Fruit fly (Drosophila melanogaster): ENCODE data around the gene Nepl19.

Gene Nepl19

DNA sequence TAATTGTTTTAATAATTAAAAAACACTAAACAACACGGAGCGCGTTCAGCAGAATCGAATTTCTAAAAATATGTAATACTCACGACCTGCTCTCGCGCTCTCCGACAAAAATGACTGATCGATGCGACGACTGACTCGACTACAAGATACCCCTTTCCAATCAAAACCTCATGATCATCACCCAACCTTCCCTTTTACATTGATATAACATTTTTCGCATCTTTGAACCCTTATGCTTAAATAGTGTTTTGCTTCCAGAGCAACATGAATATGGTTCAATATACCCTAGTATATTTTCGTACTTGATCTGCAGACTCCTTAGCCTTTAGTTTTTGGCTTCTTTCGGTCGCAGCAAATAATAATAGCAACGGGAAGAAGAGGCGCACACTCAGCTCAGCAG is 31.8 kb upstream of the Nepl19 start (continued):
- TF ChIP-seq dm (GFP tag; optimal IDR thresholded peaks at IDR 0.05) (peak; percentile 65), YL-1 (GFP tag; optimal IDR thresholded peaks at IDR 0.05) (no peak), Atf6 (GFP tag; IDR thresholded peaks at IDR 0.05) (peak; percentile 82), da (GFP tag; optimal IDR thresholded peaks at IDR 0.05) (no peak), CG6689 (GFP tag; IDR thresholded peaks at IDR 0.05) (peak; percentile 77), CG32767 (GFP tag; IDR thresholded peaks at IDR 0.05) (peak; percentile 76), zfh1 (GFP tag; IDR thresholded peaks at IDR 0.05) (peak; percentile 89), Hr39 (optimal IDR thresholded peaks at IDR 0.05) (no peak), trh (GFP tag; optimal IDR thresholded peaks at IDR 0.05) (peak; percentile 15), bcd (GFP tag; optimal IDR thresholded peaks at IDR 0.05) (peak; percentile 71), Spps (tag; optimal IDR thresholded peaks at IDR 0.05) (no peak), Blimp-1 (GFP tag; optimal IDR thresholded peaks at IDR 0.05) (peak; percentile 62), TFAM (GFP tag; optimal IDR thresholded peaks at IDR 0.05) (no peak), lmd (GFP tag; IDR thresholded peaks at IDR 0.05) (peak; percentile 87), exex (tag; optimal IDR thresholded peaks at IDR 0.05) (no peak), CG11093 (GFP tag; IDR thresholded peaks at IDR 0.05) (peak; percentile 70; the same call in 1 of the 3 replicates), aop (GFP tag; IDR thresholded peaks at IDR 0.05) (no peak), fd3F (GFP tag; optimal IDR thresholded peaks at IDR 0.05) (peak; percentile 49), HLHmδ (GFP tag; optimal IDR thresholded peaks at IDR 0.05) (no peak), zfh2 (GFP tag; optimal IDR thresholded peaks at IDR 0.05) (peak; percentile 71), CoRest (tag; optimal IDR thresholded peaks at IDR 0.05) (peak; percentile 78), CHES-1-like (GFP tag; optimal IDR thresholded peaks at IDR 0.05) (peak; percentile 55), CG11085 (GFP tag; IDR thresholded peaks at IDR 0.05) (peak; percentile 24; the same call in 1 of the 2 replicates), CG8290 (GFP tag; optimal IDR thresholded peaks at IDR 0.05) (no peak), CG8290 (tag; optimal IDR thresholded peaks at IDR 0.05) (peak in 1 of 2 experiments; percentile 91), Dll (GFP tag; IDR thresholded peaks at IDR 0.05; ENCODE audit: partially characterized antibody) (no peak), gce (GFP tag; IDR thresholded peaks at IDR 0.05) (no peak), Doc2 (GFP tag; IDR thresholded peaks at IDR 0.05) (no peak), CG3065 (GFP tag; optimal IDR thresholded peaks at IDR 0.05) (peak; percentile 41), CG3995 (GFP tag; optimal IDR thresholded peaks at IDR 0.05) (no peak), ci (GFP tag; IDR thresholded peaks at IDR 0.05) (peak; percentile 88), nau (GFP tag; optimal IDR thresholded peaks at IDR 0.05) (peak; percentile 38), Ada2b (GFP tag; IDR thresholded peaks at IDR 0.05) (peak; percentile 75; the same call in 1 of the 2 replicates), CG15601 (tag; optimal IDR thresholded peaks at IDR 0.05) (no peak), CG14965 (GFP tag; optimal IDR thresholded peaks at IDR 0.05; ENCODE audit: borderline replicate concordance) (no peak), emc (GFP tag; optimal IDR thresholded peaks at IDR 0.05) (peak; percentile 45), Hr51 (GFP tag; optimal IDR thresholded peaks at IDR 0.05) (peak; percentile 28 to 74), ind (GFP tag; optimal IDR thresholded peaks at IDR 0.05) (peak; percentile 75), sd (tag; optimal IDR thresholded peaks at IDR 0.05) (peak; percentile 33), unc-4 (GFP tag; IDR thresholded peaks at IDR 0.05; ENCODE audit: partially characterized antibody) (no peak), ranshi (GFP tag; IDR thresholded peaks at IDR 0.05) (peak; percentile 78; the same call in 1 of the 2 replicates), D (optimal IDR thresholded peaks at IDR 0.05) (no peak), D (GFP tag; optimal IDR thresholded peaks at IDR 0.05) (no peak), CG15269 (tag; optimal IDR thresholded peaks at IDR 0.05) (peak; percentile 73), Six4 (GFP tag; optimal IDR thresholded peaks at IDR 0.05) (peak; percentile 75), chn (GFP tag; optimal IDR thresholded peaks at IDR 0.05) (peak; percentile 59), sens (GFP tag) (peak; percentile 97), abd-A (tag; optimal IDR thresholded peaks at IDR 0.05) (no peak), hth (optimal IDR thresholded peaks at IDR 0.05) (no peak), fd96Cb (tag; optimal IDR thresholded peaks at IDR 0.05) (peak; percentile 71), stwl (tag; optimal IDR thresholded peaks at IDR 0.05) (no peak), cato (GFP tag; optimal IDR thresholded peaks at IDR 0.05; ENCODE audit: borderline replicate concordance) (peak; percentile 41)

Measured in whole organism, embryonic.